Worm (Caenorhabditis elegans) whole organism, late embryonic: ENCODE measurements around the gene F19B10.2.

Experiments
- C08G9.2 ChIP-seq: sonication (generic microtip); optimal IDR thresholded peaks from 2 replicates; lab custom pipeline; 2016; ENCODE audit warnings: mild to moderate bottlenecking, missing genetic modification characterization, moderate library complexity, missing compliant biosample characterization
- F13H6.1 ChIP-seq: sonication (generic microtip); optimal IDR thresholded peaks from 2 replicates; lab custom pipeline; 2016; ENCODE audit warnings: missing genetic modification characterization, missing compliant biosample characterization
- K02D7.2 ChIP-seq: sonication (generic microtip); optimal IDR thresholded peaks from 2 replicates; lab custom pipeline; 2017; ENCODE audit warnings: mild to moderate bottlenecking, missing genetic modification characterization, missing compliant biosample characterization
- K09A11.1 ChIP-seq: sonication (generic microtip); optimal IDR thresholded peaks from 2 replicates; lab custom pipeline; 2017; ENCODE audit warnings: antibody characterized with exemption, mild to moderate bottlenecking, missing genetic modification characterization, missing compliant biosample characterization; ENCODE audit not compliant: insufficient read depth
- Y22D7AL.16 ChIP-seq: sonication (generic microtip); optimal IDR thresholded peaks from 2 replicates; lab custom pipeline; 2016; ENCODE audit warnings: missing genetic modification characterization, missing compliant biosample characterization
- ama-1 ChIP-seq: fragments of 150-350 bp; optimal IDR thresholded peaks from 2 replicates; lab custom pipeline; 2014
- ceh-18 ChIP-seq: sonication (generic microtip); optimal IDR thresholded peaks from 2 replicates; lab custom pipeline; 2016; ENCODE audit warnings: missing genetic modification characterization, missing compliant biosample characterization
- ceh-31 ChIP-seq: sonication (generic microtip); optimal IDR thresholded peaks from 2 replicates; lab custom pipeline; 2016; ENCODE audit warnings: missing genetic modification characterization, missing compliant biosample characterization
- ceh-34 ChIP-seq: sonication (generic microtip); optimal IDR thresholded peaks from 2 replicates; lab custom pipeline; 2016; ENCODE audit warnings: mild to moderate bottlenecking, missing genetic modification characterization, missing compliant biosample characterization
- ceh-6 ChIP-seq: fragments of 200-800 bp; sonication (Bioruptor generic); optimal IDR thresholded peaks from 2 replicates; lab custom pipeline; 2018; ENCODE audit warnings: mild to moderate bottlenecking, missing genetic modification characterization, missing compliant biosample characterization
- ceh-9 ChIP-seq: sonication (generic microtip); optimal IDR thresholded peaks from 2 replicates; lab custom pipeline; 2016; ENCODE audit warnings: mild to moderate bottlenecking, missing genetic modification characterization, inconsistent platforms, missing compliant biosample characterization
- dmd-4 ChIP-seq: sonication (generic microtip); optimal IDR thresholded peaks from 2 replicates; lab custom pipeline; 2016; ENCODE audit warnings: borderline replicate concordance, missing genetic modification characterization, missing compliant biosample characterization
- elt-2 ChIP-seq: sonication (generic microtip); optimal IDR thresholded peaks from 2 replicates; lab custom pipeline; 2016; ENCODE audit warnings: missing genetic modification reagents, missing genetic modification characterization, missing compliant biosample characterization
- eyg-1 ChIP-seq: sonication (generic microtip); optimal IDR thresholded peaks from 2 replicates; lab custom pipeline; 2016; ENCODE audit warnings: missing genotype, missing genetic modification characterization, missing compliant biosample characterization
- fax-1 ChIP-seq: sonication (generic microtip); optimal IDR thresholded peaks from 2 replicates; lab custom pipeline; 2016; ENCODE audit warnings: missing genotype, missing genetic modification characterization, missing compliant biosample characterization
- fkh-6 ChIP-seq: sonication (generic microtip); optimal IDR thresholded peaks from 2 replicates; lab custom pipeline; 2016; ENCODE audit warnings: missing genetic modification characterization, missing compliant biosample characterization
- hlh-15 ChIP-seq: sonication (generic microtip); optimal IDR thresholded peaks from 2 replicates; lab custom pipeline; 2016; ENCODE audit warnings: missing genetic modification characterization, missing compliant biosample characterization
- hlh-8 ChIP-seq: sonication (generic microtip); optimal IDR thresholded peaks from 2 replicates; lab custom pipeline; 2016; ENCODE audit warnings: missing genotype, missing genetic modification characterization, missing compliant biosample characterization
- lim-6 ChIP-seq: sonication (generic microtip); optimal IDR thresholded peaks from 2 replicates; lab custom pipeline; 2016; ENCODE audit warnings: missing genetic modification characterization, missing compliant biosample characterization
- lin-11 ChIP-seq: fragments of 200-800 bp; sonication (Bioruptor generic); optimal IDR thresholded peaks from 2 replicates; lab custom pipeline; 2018; ENCODE audit warnings: mild to moderate bottlenecking, missing genetic modification characterization, missing compliant biosample characterization
- madf-2 ChIP-seq: sonication (generic microtip); optimal IDR thresholded peaks from 2 replicates; lab custom pipeline; 2017; ENCODE audit warnings: missing genetic modification characterization, missing compliant biosample characterization
- npax-4 ChIP-seq: sonication (generic microtip); optimal IDR thresholded peaks from 2 replicates; lab custom pipeline; 2016; ENCODE audit warnings: missing genetic modification characterization, missing compliant biosample characterization
- pag-3 ChIP-seq: sonication (generic microtip); optimal IDR thresholded peaks from 2 replicates; lab custom pipeline; 2016; ENCODE audit warnings: missing compliant biosample characterization, missing genetic modification characterization, borderline replicate concordance
- pat-9 ChIP-seq: fragments of 200-800 bp; sonication (Bioruptor generic); optimal IDR thresholded peaks from 2 replicates; lab custom pipeline; 2018; ENCODE audit warnings: mild to moderate bottlenecking, missing genetic modification characterization, moderate library complexity, missing compliant biosample characterization
- pax-1 ChIP-seq: fragments of 150-350 bp; optimal IDR thresholded peaks from 2 replicates; lab custom pipeline; 2014; ENCODE audit warnings: missing biosample characterization, missing genetic modification characterization
- pha-2 ChIP-seq: sonication (generic microtip); optimal IDR thresholded peaks from 2 replicates; lab custom pipeline; 2017; ENCODE audit warnings: mild to moderate bottlenecking, missing genetic modification characterization, missing compliant biosample characterization
- sdc-2 ChIP-seq: sonication (generic microtip); optimal IDR thresholded peaks from 2 replicates; lab custom pipeline; 2016; ENCODE audit warnings: missing genotype, missing genetic modification characterization, missing compliant biosample characterization
- sox-2 ChIP-seq: fragments of 200-800 bp; sonication (Bioruptor generic); IDR thresholded peaks from 2 replicates; pipeline ENCODE4 v1.3.6; 2022; ENCODE audit warnings: missing genetic modification reagents, missing genetic modification characterization, missing compliant biosample characterization
- sox-4 ChIP-seq: sonication (generic microtip); optimal IDR thresholded peaks from 2 replicates; lab custom pipeline; 2017; ENCODE audit warnings: mild to moderate bottlenecking, missing genetic modification characterization, inconsistent platforms, missing compliant biosample characterization
- tbx-2 ChIP-seq: sonication (generic microtip); optimal IDR thresholded peaks from 2 replicates; lab custom pipeline; 2016; ENCODE audit warnings: missing genetic modification characterization, missing compliant biosample characterization
- tbx-7 ChIP-seq: sonication (generic microtip); optimal IDR thresholded peaks from 2 replicates; lab custom pipeline; 2016; ENCODE audit warnings: missing genotype, missing genetic modification characterization, missing compliant biosample characterization
- unc-42 ChIP-seq: sonication (generic microtip); optimal IDR thresholded peaks from 2 replicates; lab custom pipeline; 2016; ENCODE audit warnings: missing genotype, missing genetic modification characterization, missing compliant biosample characterization
- unc-86 ChIP-seq: sonication (generic microtip); optimal IDR thresholded peaks from 2 replicates; lab custom pipeline; 2016; ENCODE audit warnings: missing genetic modification characterization, missing compliant biosample characterization
- ztf-16 ChIP-seq: sonication (generic microtip); optimal IDR thresholded peaks from 2 replicates; lab custom pipeline; 2017; ENCODE audit warnings: missing genetic modification characterization, missing compliant biosample characterization

F19B10.2 gene

DNA sequence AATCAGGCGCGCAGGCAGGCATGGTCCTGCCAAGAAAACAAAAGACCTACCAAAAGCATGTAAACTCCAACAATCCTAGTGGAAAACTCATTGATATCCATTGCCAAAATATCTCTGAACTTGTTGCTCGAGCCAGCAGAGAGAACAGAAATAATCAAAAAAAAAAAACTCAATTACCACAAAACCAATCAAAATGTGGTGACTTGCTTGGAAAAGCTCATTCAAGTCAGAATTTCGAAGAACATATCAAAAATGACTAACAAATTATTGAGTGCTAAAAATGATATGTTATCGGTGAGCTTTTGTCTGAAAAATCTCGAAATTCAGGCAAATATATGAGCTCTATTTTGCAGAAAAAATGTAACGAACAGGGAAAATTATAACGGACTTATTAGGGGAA, 26.0 kb downstream of the F19B10.2 start, which contains the start of gene srx-105:
TSS of gene srx-105 (minus strand) at position 101 of the 400 bp plus-strand sequence.
- TF ChIP-seq C08G9.2 (tag; lab: Kevin White, UChicago) (no peak), pat-9 (tag; lab: Kevin White, UChicago) (no peak), Y22D7AL.16 (tag; lab: Kevin White, UChicago) (no peak), lin-11 (tag; lab: Kevin White, UChicago) (no peak), madf-2 (tag; lab: Kevin White, UChicago) (no peak), pha-2 (tag; lab: Kevin White, UChicago) (no peak), tbx-7 (no peak), fax-1 (tag; lab: Kevin White, UChicago) (no peak), K09A11.1 (tag; lab: Kevin White, UChicago) (no peak), lim-6 (tag; lab: Kevin White, UChicago) (no peak), eyg-1 (tag; lab: Kevin White, UChicago) (no peak), unc-86 (no peak), ceh-9 (no peak)
- TF ChIP-seq, all 69 proteins: peak for 0

DNA sequence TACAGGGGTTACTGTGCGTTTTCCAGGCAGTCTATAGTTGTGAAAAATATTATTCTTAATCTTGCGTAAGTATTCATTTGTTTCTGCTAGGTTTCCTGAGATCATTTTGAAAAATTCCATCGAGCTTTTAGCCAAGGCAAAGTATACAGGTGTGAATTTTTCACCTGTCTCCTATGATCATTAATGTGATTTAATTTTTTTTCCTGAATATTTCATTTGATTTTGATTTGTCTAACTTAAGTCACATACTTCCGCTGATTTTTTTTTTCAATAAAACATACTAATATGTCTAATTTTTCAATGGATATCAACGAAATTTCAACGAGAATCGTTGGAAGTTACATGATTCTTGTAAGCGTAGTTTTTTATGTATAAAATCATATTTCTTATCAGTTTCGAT, 30.0 kb downstream of the F19B10.2 start, which contains the start of gene srx-108:
TSS of gene srx-108 (plus strand) at position 301 of the 400 bp plus-strand sequence.
- no peak for TF ChIP-seq ztf-16
- no peak for TF ChIP-seq tbx-2 (tag; lab: Kevin White, UChicago)
- TF ChIP-seq ceh-31: no peak
- TF ChIP-seq ceh-18: no peak
- no peak for TF ChIP-seq ama-1 (lab: Kevin White, UChicago)
- no peak for TF ChIP-seq pat-9 (tag; lab: Kevin White, UChicago)
- TF ChIP-seq unc-86: no peak
- no peak for TF ChIP-seq sdc-2
- no peak for TF ChIP-seq unc-42 (tag; lab: Kevin White, UChicago)
- TF ChIP-seq C08G9.2 (tag; lab: Kevin White, UChicago): no peak
- TF ChIP-seq ceh-34: no peak
- TF ChIP-seq npax-4 (tag; lab: Kevin White, UChicago): no peak
- TF ChIP-seq sox-2: no peak
- no peak for TF ChIP-seq hlh-8 (tag; lab: Kevin White, UChicago)
- no peak for TF ChIP-seq pax-1
- no peak for TF ChIP-seq elt-2 (tag; lab: Kevin White, UChicago)
- TF ChIP-seq, all 69 proteins: peak for 0

DNA sequence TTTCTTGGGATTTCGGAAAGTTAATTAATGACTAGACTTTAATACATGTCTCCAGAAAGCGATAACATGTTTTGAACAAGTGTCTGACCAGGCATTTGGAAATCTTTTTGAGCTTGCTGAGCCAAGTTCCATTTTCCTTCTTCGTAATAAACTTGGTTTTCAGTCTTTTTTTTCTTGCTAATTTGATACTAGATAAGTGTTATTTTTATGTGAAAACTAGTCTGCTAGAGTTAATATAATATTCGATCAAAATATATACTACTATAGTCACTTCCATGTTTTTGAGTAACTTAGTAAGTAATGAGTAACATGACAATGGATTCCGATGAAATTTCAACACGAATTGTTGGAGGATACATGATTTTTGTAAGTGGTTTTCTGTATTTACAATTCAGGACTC, 34.0 kb downstream of the F19B10.2 start, which contains the start of gene srx-110:
TSS of gene srx-110 (plus strand) at position 301 of the 400 bp plus-strand sequence.
- TF ChIP-seq dmd-4 (tag; lab: Kevin White, UChicago): no peak
- TF ChIP-seq unc-86: no peak

DNA sequence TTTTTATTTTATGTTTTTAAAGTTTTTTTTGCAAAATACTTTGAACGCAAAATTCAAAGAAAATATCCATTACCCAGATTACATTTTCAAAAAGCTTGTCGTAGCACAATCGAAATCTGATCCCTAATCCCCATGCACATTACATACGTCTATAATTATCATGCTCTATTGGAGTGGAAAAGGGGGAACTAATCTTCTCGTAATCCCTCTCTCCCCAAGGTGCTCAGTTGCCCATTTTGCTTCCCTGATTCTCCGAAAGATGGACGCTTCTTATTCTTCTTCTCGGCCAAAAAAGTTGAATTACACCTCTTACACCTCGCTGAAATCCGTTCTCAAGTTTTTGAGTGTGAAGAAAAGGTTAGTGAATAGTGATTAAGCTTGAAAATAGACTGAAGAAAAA, 35.8 kb downstream of the F19B10.2 start, which contains the start of gene fbxc-53:
TSS of gene fbxc-53 (plus strand) at position 245 of the 400 bp plus-strand sequence.
- no peak for TF ChIP-seq ceh-6 (GFP tag; lab: Kevin White, UChicago)
- TF ChIP-seq pha-2 (tag; lab: Kevin White, UChicago): no peak
- TF ChIP-seq fkh-6: no peak
- no peak for TF ChIP-seq C08G9.2 (tag; lab: Kevin White, UChicago)
- no peak for TF ChIP-seq K02D7.2 (tag; lab: Kevin White, UChicago)
- TF ChIP-seq F13H6.1: no peak
- no peak for TF ChIP-seq hlh-15
- TF ChIP-seq ceh-18: no peak
- TF ChIP-seq sox-4 (tag; lab: Kevin White, UChicago): no peak
- TF ChIP-seq lim-6 (tag; lab: Kevin White, UChicago): no peak
- TF ChIP-seq ceh-34: no peak
- no peak for TF ChIP-seq ztf-16
- TF ChIP-seq pag-3 (tag; lab: Kevin White, UChicago): no peak

DNA sequence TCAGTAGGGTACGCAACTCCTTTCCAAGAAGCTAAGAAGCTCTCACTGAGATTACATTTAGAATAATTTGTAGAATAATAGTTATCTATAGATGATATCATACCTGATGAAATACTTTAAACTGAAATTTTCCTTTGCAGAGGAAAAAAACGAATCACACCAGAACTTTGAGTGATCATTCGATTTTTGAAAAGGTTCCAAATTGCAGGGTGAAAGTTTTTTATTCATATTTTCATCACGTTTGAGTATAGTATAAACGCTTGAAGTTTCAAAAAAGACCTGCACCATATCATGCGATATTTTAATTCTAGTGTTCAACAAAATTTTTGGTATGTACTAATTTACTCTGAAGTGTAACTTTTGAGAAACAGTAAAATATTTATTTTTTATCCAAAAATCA, 39.3 kb downstream of the F19B10.2 start, which contains the start of gene srh-100:
TSS of gene srh-100 (minus strand) at position 101 of the 400 bp plus-strand sequence.
- no peak for TF ChIP-seq ceh-31
